Fruit fly (Drosophila melanogaster) whole organism, embryonic: ENCODE measurements around the gene Pde9.
A peak's percentile ranks its signal among the peaks of the same experiment; 100 is the strongest.

ENCODE experiments used
- Atf6 ChIP-seq: fragments of 200-800 bp; sonication (Bioruptor generic); IDR thresholded peaks from 2 replicates; pipeline ENCODE4 v1.3.6; 2022; ENCODE audit warnings: missing biosample characterization, missing genetic modification characterization
- Awh ChIP-seq: fragments of 200-800 bp; sonication (Bioruptor generic); IDR thresholded peaks from 2 replicates; pipeline ENCODE4, ENCODE4 v1.3.6; 2022; ENCODE audit warnings: missing biosample characterization, missing genetic modification characterization
- Bteb2 ChIP-seq: fragments of 200-800 bp; sonication (Bioruptor generic); optimal IDR thresholded peaks from 2 replicates; lab custom pipeline; 2016; ENCODE audit warnings: missing biosample characterization, missing genetic modification characterization
- CG10366 ChIP-seq: fragments of 200-800 bp; sonication (Bioruptor generic); IDR thresholded peaks from 2 replicates; pipeline ENCODE4 v1.3.6; 2022; ENCODE audit warnings: missing biosample characterization, missing genetic modification characterization
- CG10431 ChIP-seq: fragments of 200-800 bp; sonication (Bioruptor generic); optimal IDR thresholded peaks from 3 replicates; lab custom pipeline; 2018; ENCODE audit warnings: missing biosample characterization, mild to moderate bottlenecking, missing genetic modification characterization
- CG10543 ChIP-seq: fragments of 200-800 bp; sonication (Bioruptor generic); optimal IDR thresholded peaks from 3 replicates; lab custom pipeline; 2017; ENCODE audit warnings: missing biosample characterization, mild to moderate bottlenecking, missing genetic modification characterization, moderate library complexity
- CG10979 ChIP-seq: fragments of 200-800 bp; sonication (Bioruptor generic); optimal IDR thresholded peaks from 2 replicates; lab custom pipeline; 2018; ENCODE audit warnings: missing biosample characterization, mild to moderate bottlenecking, missing genetic modification characterization, moderate library complexity
- CG14441 ChIP-seq: fragments of 200-800 bp; sonication (Bioruptor generic); IDR thresholded peaks from 2 replicates; pipeline ENCODE4 v1.3.6; 2022; ENCODE audit warnings: missing biosample characterization, missing genetic modification characterization
- CG15601 ChIP-seq: fragments of 200-800 bp; sonication (Bioruptor generic); optimal IDR thresholded peaks from 3 replicates; lab custom pipeline; 2019; ENCODE audit warnings: missing biosample characterization, mild to moderate bottlenecking, missing genetic modification characterization, moderate library complexity
- CG16815 ChIP-seq: fragments of 200-800 bp; sonication (Bioruptor generic); optimal IDR thresholded peaks from 3 replicates; lab custom pipeline; 2017; ENCODE audit warnings: missing biosample characterization, mild to moderate bottlenecking, missing genetic modification characterization
- CG17568 ChIP-seq: fragments of 200-800 bp; sonication (Bioruptor generic); optimal IDR thresholded peaks from 2 replicates; lab custom pipeline; 2018; ENCODE audit warnings: missing biosample characterization, mild to moderate bottlenecking, missing genetic modification characterization, moderate library complexity
- CG17612 ChIP-seq: fragments of 200-800 bp; sonication (Bioruptor generic); IDR thresholded peaks from 2 replicates; pipeline ENCODE4 v1.3.6; 2022; ENCODE audit warnings: missing biosample characterization, missing genetic modification characterization
- CG18262 ChIP-seq: fragments of 200-800 bp; optimal IDR thresholded peaks from 3 replicates; lab custom pipeline; 2019; ENCODE audit warnings: missing biosample characterization, mild to moderate bottlenecking, missing genetic modification characterization, moderate library complexity
- CG2120 ChIP-seq: fragments of 200-800 bp; sonication (Bioruptor generic); optimal IDR thresholded peaks from 3 replicates; lab custom pipeline; 2016; ENCODE audit warnings: missing biosample characterization, missing genetic modification characterization
- CG30431 ChIP-seq: fragments of 200-800 bp; sonication (Bioruptor generic); optimal IDR thresholded peaks from 2 replicates; lab custom pipeline; 2017; ENCODE audit warnings: missing biosample characterization, missing genetic modification characterization
- CG31224 ChIP-seq: fragments of 200-800 bp; sonication (Bioruptor generic); IDR thresholded peaks from 2 replicates; pipeline ENCODE4 v1.3.6; 2022; ENCODE audit warnings: missing biosample characterization, missing genetic modification characterization
- CG4404 ChIP-seq: fragments of 200-800 bp; sonication (Bioruptor generic); IDR thresholded peaks from 2 replicates; pipeline ENCODE4 v1.3.6; 2022; ENCODE audit warnings: missing biosample characterization, missing genetic modification characterization
- CG4730 ChIP-seq: fragments of 200-800 bp; sonication (Bioruptor generic); IDR thresholded peaks from 2 replicates; pipeline ENCODE4 v1.3.6; 2022; ENCODE audit warnings: missing biosample characterization, missing genetic modification characterization
- CG4820 ChIP-seq: fragments of 200-800 bp; sonication (Bioruptor generic); optimal IDR thresholded peaks from 3 replicates; lab custom pipeline; 2016; ENCODE audit warnings: missing biosample characterization, missing genetic modification characterization
- CG6175 ChIP-seq: fragments of 200-800 bp; sonication (Bioruptor generic); IDR thresholded peaks from 3 replicates; pipeline ENCODE4 v1.3.6; 2022; ENCODE audit warnings: missing biosample characterization, missing genetic modification characterization
- CG6689 ChIP-seq: fragments of 200-800 bp; sonication (Bioruptor generic); IDR thresholded peaks from 2 replicates; pipeline ENCODE4 v1.3.6; 2022; ENCODE audit warnings: missing biosample characterization, missing genetic modification characterization
- CG7556 ChIP-seq: fragments of 200-800 bp; sonication (Bioruptor generic); optimal IDR thresholded peaks from 2 replicates; lab custom pipeline; 2017; ENCODE audit warnings: missing biosample characterization, mild to moderate bottlenecking, missing genetic modification characterization
- CHES-1-like ChIP-seq: fragments of 200-800 bp; sonication (Bioruptor generic); optimal IDR thresholded peaks from 2 replicates; lab custom pipeline; 2016; ENCODE audit warnings: missing biosample characterization, missing genetic modification characterization
- CrebB ChIP-seq: fragments of 200-800 bp; sonication (Bioruptor generic); optimal IDR thresholded peaks from 3 replicates; lab custom pipeline; 2018; ENCODE audit warnings: missing biosample characterization, mild to moderate bottlenecking, missing genetic modification characterization
- Doc2 ChIP-seq: fragments of 200-800 bp; sonication (Bioruptor generic); IDR thresholded peaks from 2 replicates; pipeline ENCODE4 v1.3.6; 2022; ENCODE audit warnings: missing biosample characterization, missing genetic modification characterization
- Gsc ChIP-seq: fragments of 200-800 bp; sonication (Bioruptor generic); IDR thresholded peaks from 2 replicates; pipeline ENCODE4 v1.3.6; 2022; ENCODE audit warnings: missing biosample characterization, missing genetic modification characterization
- Gug ChIP-seq: fragments of 200-800 bp; sonication (Bioruptor generic); IDR thresholded peaks from 4 replicates; pipeline ENCODE4 v1.3.6; 2022; ENCODE audit warnings: missing biosample characterization, missing genetic modification characterization
- HmgD ChIP-seq: fragments of 200-800 bp; sonication (Bioruptor generic); optimal IDR thresholded peaks from 3 replicates; lab custom pipeline; 2016; ENCODE audit warnings: missing biosample characterization, missing genetic modification characterization
- Hr51 ChIP-seq, 2 experiments: fragments of 200-800 bp; sonication (Bioruptor generic); optimal IDR thresholded peaks; 2 replicates in 1 of 2; 3 replicates in 1 of 2; lab custom pipeline; 2016 to 2018; ENCODE audit warnings: missing biosample characterization in 2 of 2, missing genetic modification characterization in 2 of 2, mild to moderate bottlenecking in 1 of 2, moderate library complexity in 1 of 2
- Neu2 ChIP-seq: fragments of 200-800 bp; sonication (Bioruptor generic); optimal IDR thresholded peaks from 3 replicates; lab custom pipeline; 2016; ENCODE audit warnings: missing biosample characterization, missing genetic modification characterization, borderline replicate concordance
- Nf-YA ChIP-seq: fragments of 200-800 bp; sonication (Bioruptor generic); IDR thresholded peaks from 2 replicates; pipeline ENCODE4 v1.3.6; 2022; ENCODE audit warnings: missing biosample characterization, missing genetic modification characterization
- Oaz ChIP-seq: fragments of 200-800 bp; sonication (Bioruptor generic); IDR thresholded peaks from 2 replicates; pipeline ENCODE4 v1.3.6; 2022; ENCODE audit warnings: missing biosample characterization, missing genetic modification characterization
- Vsx1 ChIP-seq: fragments of 200-800 bp; sonication (Bioruptor generic); optimal IDR thresholded peaks from 2 replicates; lab custom pipeline; 2017; ENCODE audit warnings: missing biosample characterization, mild to moderate bottlenecking, missing genetic modification characterization, missing genetic modification reagents
- ab ChIP-seq: fragments of 200-800 bp; sonication (Bioruptor generic); optimal IDR thresholded peaks from 2 replicates; lab custom pipeline; 2016; ENCODE audit warnings: missing biosample characterization, missing genetic modification characterization
- aop ChIP-seq: fragments of 200-800 bp; sonication (Bioruptor generic); IDR thresholded peaks from 2 replicates; pipeline ENCODE4 v1.3.6; 2022; ENCODE audit warnings: missing biosample characterization, missing genetic modification characterization
- cato ChIP-seq: fragments of 200-800 bp; sonication (Bioruptor generic); optimal IDR thresholded peaks from 2 replicates; lab custom pipeline; 2016; ENCODE audit warnings: missing biosample characterization, missing genetic modification characterization, borderline replicate concordance
- croc ChIP-seq: fragments of 200-800 bp; sonication (Bioruptor generic); conservative IDR thresholded peaks from 3 replicates; pipeline ENCODE4 v1.3.6; 2022; ENCODE audit warnings: missing biosample characterization, missing genetic modification characterization
- dm ChIP-seq: fragments of 200-800 bp; sonication (Bioruptor generic); optimal IDR thresholded peaks from 3 replicates; lab custom pipeline; 2016; ENCODE audit warnings: missing biosample characterization, missing genetic modification characterization
- eyg ChIP-seq: fragments of 200-800 bp; sonication (Bioruptor generic); optimal IDR thresholded peaks from 3 replicates; lab custom pipeline; 2016; ENCODE audit warnings: missing biosample characterization, missing genetic modification characterization
- fd102C ChIP-seq: fragments of 200-800 bp; sonication (Bioruptor generic); optimal IDR thresholded peaks from 2 replicates; lab custom pipeline; 2018; ENCODE audit warnings: missing biosample characterization, mild to moderate bottlenecking, missing genetic modification characterization, moderate library complexity
- ham ChIP-seq: fragments of 200-800 bp; sonication (Bioruptor generic); IDR thresholded peaks from 2 replicates; pipeline ENCODE4 v1.3.6; 2022; ENCODE audit warnings: missing biosample characterization, missing genetic modification characterization
- ind ChIP-seq: fragments of 200-800 bp; sonication (Bioruptor generic); optimal IDR thresholded peaks from 3 replicates; lab custom pipeline; 2016; ENCODE audit warnings: missing biosample characterization, missing genetic modification characterization
- nerfin-2 ChIP-seq: fragments of 200-800 bp; sonication (Bioruptor generic); IDR thresholded peaks from 2 replicates; pipeline ENCODE4 v1.3.6; 2022; ENCODE audit warnings: missing biosample characterization, missing genetic modification characterization; ENCODE audit not compliant: partially characterized antibody
- row ChIP-seq: fragments of 200-800 bp; sonication (Bioruptor generic); IDR thresholded peaks from 3 replicates; pipeline ENCODE4 v1.3.6; 2022; ENCODE audit warnings: missing biosample characterization, missing genetic modification characterization
- schlank ChIP-seq: fragments of 200-800 bp; sonication (Bioruptor generic); optimal IDR thresholded peaks from 2 replicates; lab custom pipeline; 2018; ENCODE audit warnings: missing biosample characterization, mild to moderate bottlenecking, missing genetic modification characterization
- sens-2 ChIP-seq: fragments of 200-800 bp; sonication (Bioruptor generic); IDR thresholded peaks from 2 replicates; pipeline ENCODE4 v1.3.6; 2022; ENCODE audit warnings: missing biosample characterization, missing genetic modification characterization
- sim ChIP-seq: fragments of 200-800 bp; sonication (Bioruptor generic); IDR thresholded peaks from 2 replicates; pipeline ENCODE4 v1.3.6; 2022; ENCODE audit warnings: missing biosample characterization, missing genetic modification characterization
- slou ChIP-seq: fragments of 200-800 bp; sonication (Bioruptor generic); optimal IDR thresholded peaks from 3 replicates; lab custom pipeline; 2016; ENCODE audit warnings: missing biosample characterization, missing genetic modification characterization
- tna ChIP-seq: fragments of 200-800 bp; sonication (Bioruptor generic); IDR thresholded peaks from 2 replicates; pipeline ENCODE4 v1.3.6; 2022; ENCODE audit warnings: missing biosample characterization, missing genetic modification characterization; ENCODE audit not compliant: partially characterized antibody
- vfl ChIP-seq: fragments of 200-800 bp; sonication (Bioruptor generic); optimal IDR thresholded peaks from 2 replicates; lab custom pipeline; 2016; ENCODE audit warnings: missing biosample characterization, missing genetic modification characterization
- yki ChIP-seq: fragments of >200 bp; optimal IDR thresholded peaks from 3 replicates; lab custom pipeline; 2018
- zen2 ChIP-seq: fragments of 200-800 bp; sonication (Bioruptor generic); IDR thresholded peaks from 3 replicates; pipeline ENCODE4 v1.3.6; 2022; ENCODE audit warnings: missing biosample characterization, missing genetic modification characterization; ENCODE audit not compliant: partially characterized antibody

Pde9 gene

DNA sequence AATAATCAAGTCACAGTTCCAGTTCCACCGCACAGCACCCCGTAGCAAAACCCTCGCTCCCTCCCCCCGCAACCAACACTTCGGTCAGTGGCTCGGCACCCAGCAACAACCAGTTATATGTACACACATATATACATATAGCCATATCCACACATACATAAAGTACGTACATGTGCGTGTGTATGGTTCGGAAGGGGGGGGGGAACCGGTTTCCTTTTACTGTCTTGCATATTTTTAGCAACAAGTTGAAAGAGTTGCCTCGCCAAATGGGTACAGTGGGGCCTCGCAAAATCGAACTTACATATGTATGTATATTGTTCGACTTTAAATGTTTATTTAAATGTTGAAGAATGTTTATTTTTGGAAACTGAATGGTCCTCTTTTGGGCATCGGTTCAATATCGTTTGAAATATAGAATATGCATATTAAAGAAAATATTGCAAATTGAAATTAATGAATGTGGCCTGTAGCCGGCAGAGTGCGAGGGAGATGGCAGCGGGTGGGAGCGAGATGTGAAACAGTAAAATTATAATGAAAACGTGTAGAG, 142.0 kb downstream of the Pde9 start (continued):
- TF ChIP-seq CG17612 (GFP tag; lab: Robert Waterston, UW) = peak; percentile 67
- TF ChIP-seq Awh (GFP tag; lab: Robert Waterston, UW) = no peak
- no peak for TF ChIP-seq Doc2 (GFP tag; lab: Robert Waterston, UW)
- no peak for TF ChIP-seq ham (GFP tag; lab: Robert Waterston, UW)
- TF ChIP-seq eyg = no peak
- TF ChIP-seq nerfin-2 = no peak
- TF ChIP-seq CG14441 (GFP tag; lab: Robert Waterston, UW) = peak; percentile 84
- no peak for TF ChIP-seq ab (GFP tag; lab: Kevin White, UChicago)
- TF ChIP-seq row (GFP tag; lab: Robert Waterston, UW) = peak; percentile 90
- peak; percentile 60 for TF ChIP-seq CG18262 (tag; lab: Kevin White, UChicago)
- TF ChIP-seq Hr51 (GFP tag; optimal IDR thresholded peaks at IDR 0.05; lab: Kevin White, UChicago) = peak; percentile 58 to 75
- peak; percentile 37 for TF ChIP-seq slou
- peak; percentile 70 for TF ChIP-seq CG7556
- peak; percentile 50 for TF ChIP-seq CG17568 (GFP tag; lab: Kevin White, UChicago)
- peak; percentile 74 for TF ChIP-seq CG31224 (GFP tag; lab: Robert Waterston, UW)
- peak; percentile 59 for TF ChIP-seq Bteb2 (GFP tag; lab: Kevin White, UChicago)
- TF ChIP-seq CG30431 (GFP tag; lab: Kevin White, UChicago) = no peak
- no peak for TF ChIP-seq aop
- no peak for TF ChIP-seq schlank (tag; lab: Kevin White, UChicago)
- TF ChIP-seq vfl = peak; percentile 40
- TF ChIP-seq Gsc (GFP tag; lab: Robert Waterston, UW) = no peak
- no peak for TF ChIP-seq sens-2
- TF ChIP-seq CG4404 (GFP tag; lab: Robert Waterston, UW) = peak; percentile 69
- no peak for TF ChIP-seq yki
- TF ChIP-seq Vsx1 (GFP tag; lab: Kevin White, UChicago) = no peak
- TF ChIP-seq Neu2 (GFP tag; lab: Kevin White, UChicago) = no peak
- TF ChIP-seq Gug (GFP tag; lab: Robert Waterston, UW) = peak; percentile 68; the same call in 3 of the 4 replicates
- no peak for TF ChIP-seq CG6175
- TF ChIP-seq CG4730 (GFP tag; lab: Robert Waterston, UW) = peak; percentile 54
- peak; percentile 51 for TF ChIP-seq Nf-YA (GFP tag; lab: Robert Waterston, UW)
- peak; percentile 18 for TF ChIP-seq CG10979 (tag; lab: Kevin White, UChicago)
- TF ChIP-seq sim = 0 out of 2 replicates have a peak, but pooled peaks have one; percentile 34
- no peak for TF ChIP-seq CG10431
- TF ChIP-seq CG16815 (GFP tag; lab: Kevin White, UChicago) = peak; percentile 52
- no peak for TF ChIP-seq CG15601 (tag; lab: Kevin White, UChicago)
- peak; percentile 46 for TF ChIP-seq CrebB
- TF ChIP-seq CG4820 (GFP tag; lab: Kevin White, UChicago) = peak; percentile 7
- TF ChIP-seq ind (GFP tag; lab: Kevin White, UChicago) = peak; percentile 64
- TF ChIP-seq CG2120 (GFP tag; lab: Kevin White, UChicago) = peak; percentile 91
- TF ChIP-seq Oaz (GFP tag; lab: Robert Waterston, UW) = peak; percentile 44; the same call in 1 of the 2 replicates
- TF ChIP-seq Atf6 = peak; percentile 89
- peak; percentile 54 for TF ChIP-seq croc (GFP tag; lab: Robert Waterston, UW)
- no peak for TF ChIP-seq tna (GFP tag; lab: Robert Waterston, UW)
- TF ChIP-seq zen2 = no peak
- TF ChIP-seq HmgD = no peak
- TF ChIP-seq CG6689 (GFP tag; lab: Robert Waterston, UW) = peak; percentile 74; the same call in 1 of the 2 replicates
- no peak for TF ChIP-seq dm
- no peak for TF ChIP-seq fd102C (GFP tag; lab: Kevin White, UChicago)
- TF ChIP-seq cato (GFP tag; lab: Kevin White, UChicago) = no peak
- peak; percentile 71 for TF ChIP-seq CG10366 (GFP tag; lab: Robert Waterston, UW)
- peak; percentile 80 for TF ChIP-seq CG10543 (GFP tag; lab: Kevin White, UChicago)
- peak; percentile 17 for TF ChIP-seq CHES-1-like (GFP tag; lab: Kevin White, UChicago)
